Worm (Caenorhabditis elegans): ENCODE data around the gene K11H3.3.

The K11H3.3 gene

DNA sequence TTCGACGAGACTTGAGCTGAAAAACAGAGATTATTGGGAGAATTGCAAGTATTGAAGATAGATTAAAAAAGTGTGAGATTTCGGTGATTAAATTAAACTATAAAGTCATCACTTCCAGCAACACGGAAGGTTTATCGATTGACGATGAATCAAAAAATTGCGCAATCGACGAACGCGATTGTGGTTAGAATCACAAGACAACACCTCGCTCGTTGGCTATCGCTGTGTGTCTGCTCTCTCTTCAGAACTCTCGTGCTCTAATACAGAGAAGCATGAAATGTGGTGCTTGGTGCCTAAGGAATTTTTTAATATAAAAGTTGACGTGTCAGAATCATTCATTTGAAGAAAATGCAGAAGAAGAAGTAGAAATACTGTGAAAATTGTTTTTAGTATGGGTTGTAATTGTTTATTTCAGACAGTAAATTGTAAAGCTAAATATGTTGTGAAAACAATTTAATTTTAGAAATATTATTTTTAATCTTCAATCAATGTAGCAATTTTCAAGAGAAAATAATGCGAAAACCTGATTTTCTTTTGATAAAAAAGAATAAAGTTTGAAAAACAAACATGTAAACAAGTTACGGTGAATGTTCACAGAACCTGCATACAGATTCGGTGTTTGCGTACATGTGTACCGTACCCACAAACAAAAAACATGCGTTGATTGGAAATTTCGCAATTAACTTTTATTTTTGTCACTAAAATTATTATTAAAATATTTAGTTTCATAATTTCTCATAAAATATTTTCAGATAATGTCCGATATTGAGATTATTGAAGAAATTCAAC lies 24.3 kb upstream of the K11H3.3 start, which contains the start of the genes ZK632.10 and ZK632.11:
Gene ZK632.10 (minus strand): TSS at position 560 of the 789 bp plus-strand sequence.
Gene ZK632.11 (plus strand): TSS at position 753 of the 789 bp plus-strand sequence.
- TF ChIP-seq tra-4 (tag; optimal IDR thresholded peaks at IDR 0.05) (no peak), scrt-1 (GFP tag; IDR thresholded peaks at IDR 0.05) (no peak), ceh-36 (tag; optimal IDR thresholded peaks at IDR 0.05) (no peak), B0310.2 (tag; optimal IDR thresholded peaks at IDR 0.05) (no peak), ceh-13 (GFP tag; optimal IDR thresholded peaks at IDR 0.05) (no peak), hnd-1 (tag; optimal IDR thresholded peaks at IDR 0.05) (no peak), hmbx-1 (tag; optimal IDR thresholded peaks at IDR 0.05) (no peak), aly-1 (tag; optimal IDR thresholded peaks at IDR 0.05) (no peak), hmg-4 (GFP tag; optimal IDR thresholded peaks at IDR 0.05) (no peak), pes-1 (GFP tag; IDR thresholded peaks at IDR 0.05) (no peak), ets-7 (tag; optimal IDR thresholded peaks at IDR 0.05) (no peak), flt-1 (GFP tag; IDR thresholded peaks at IDR 0.05) (no peak), ama-1 (optimal IDR thresholded peaks at IDR 0.05) (no peak)

- TF ChIP-seq tbx-37 (GFP tag; conservative IDR thresholded peaks at IDR 0.05): no peak
- no peak for TF ChIP-seq ama-1 (optimal IDR thresholded peaks at IDR 0.05)
- no peak for TF ChIP-seq scrt-1 (GFP tag; IDR thresholded peaks at IDR 0.05)
- TF ChIP-seq aly-1 (tag; optimal IDR thresholded peaks at IDR 0.05): no peak
- no peak for TF ChIP-seq flt-1 (GFP tag; IDR thresholded peaks at IDR 0.05)
- TF ChIP-seq pes-1 (GFP tag; IDR thresholded peaks at IDR 0.05): no peak
- no peak for TF ChIP-seq hmbx-1 (tag; optimal IDR thresholded peaks at IDR 0.05)
- TF ChIP-seq ceh-13 (GFP tag; optimal IDR thresholded peaks at IDR 0.05): no peak
- TF ChIP-seq ceh-36 (tag; optimal IDR thresholded peaks at IDR 0.05): no peak
- TF ChIP-seq ets-7 (tag; optimal IDR thresholded peaks at IDR 0.05): no peak
- TF ChIP-seq F13C5.2 (tag; optimal IDR thresholded peaks at IDR 0.05): no peak
- TF ChIP-seq tra-4 (tag; optimal IDR thresholded peaks at IDR 0.05): no peak
- TF ChIP-seq sea-1 (GFP tag; conservative IDR thresholded peaks at IDR 0.05): no peak
- TF ChIP-seq B0310.2 (tag; optimal IDR thresholded peaks at IDR 0.05): no peak
- TF ChIP-seq hnd-1 (tag; optimal IDR thresholded peaks at IDR 0.05): no peak
Measured at ce11 chrIII:9830502-9830901, 21.2 kb upstream of the K11H3.3 start, which contains the start of gene ZK632.12. ZK632.12 (plus strand) TSS chrIII:9830802.

- no peak for TF ChIP-seq sea-1 (GFP tag; conservative IDR thresholded peaks at IDR 0.05)
- no peak for TF ChIP-seq ets-7 (tag; optimal IDR thresholded peaks at IDR 0.05)
- no peak for TF ChIP-seq aly-1 (tag; optimal IDR thresholded peaks at IDR 0.05)
- TF ChIP-seq hmbx-1 (tag; optimal IDR thresholded peaks at IDR 0.05): no peak
- TF ChIP-seq tbx-11 (GFP tag; IDR thresholded peaks at IDR 0.05): no peak
- TF ChIP-seq hnd-1 (tag; optimal IDR thresholded peaks at IDR 0.05): no peak
- no peak for TF ChIP-seq F13C5.2 (tag; optimal IDR thresholded peaks at IDR 0.05)
Measured at ce11 chrIII:9832569-9832968, 19.1 kb upstream of the K11H3.3 start.

DNA sequence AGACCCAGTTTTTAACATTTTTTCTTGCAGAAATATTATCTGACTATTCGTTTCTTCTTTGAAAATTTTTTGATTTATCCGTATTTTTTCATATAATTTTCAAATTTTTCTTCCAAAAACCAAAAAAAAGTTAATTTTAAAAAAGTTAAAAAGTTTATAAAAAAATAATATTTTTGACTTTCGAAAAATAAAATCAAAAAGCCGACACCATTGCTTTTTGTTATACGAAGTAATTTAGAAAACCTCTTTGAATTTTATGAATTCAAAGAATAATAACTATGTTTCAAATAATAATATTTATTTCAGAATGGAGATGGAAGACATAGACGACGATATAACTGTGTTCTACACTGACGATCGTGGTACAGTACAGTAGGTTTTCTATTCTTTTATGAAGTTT lies 16.8 kb upstream of the K11H3.3 start, which contains the start of gene K11H3.8:
Gene K11H3.8 (plus strand): TSS at position 301 of the 400 bp plus-strand sequence.
- TF ChIP-seq ets-7 (tag; optimal IDR thresholded peaks at IDR 0.05) (no peak), aly-1 (tag; optimal IDR thresholded peaks at IDR 0.05) (no peak), sea-1 (GFP tag; conservative IDR thresholded peaks at IDR 0.05) (no peak), flt-1 (GFP tag; IDR thresholded peaks at IDR 0.05) (no peak), ceh-13 (GFP tag; optimal IDR thresholded peaks at IDR 0.05) (no peak), ama-1 (optimal IDR thresholded peaks at IDR 0.05) (no peak), F13C5.2 (tag; optimal IDR thresholded peaks at IDR 0.05) (no peak), tbx-11 (GFP tag; IDR thresholded peaks at IDR 0.05) (no peak), hnd-1 (tag; optimal IDR thresholded peaks at IDR 0.05) (no peak), hmbx-1 (tag; optimal IDR thresholded peaks at IDR 0.05) (no peak), ceh-36 (tag; optimal IDR thresholded peaks at IDR 0.05) (no peak), pes-1 (GFP tag; IDR thresholded peaks at IDR 0.05) (no peak), tra-4 (tag; optimal IDR thresholded peaks at IDR 0.05) (no peak)

DNA sequence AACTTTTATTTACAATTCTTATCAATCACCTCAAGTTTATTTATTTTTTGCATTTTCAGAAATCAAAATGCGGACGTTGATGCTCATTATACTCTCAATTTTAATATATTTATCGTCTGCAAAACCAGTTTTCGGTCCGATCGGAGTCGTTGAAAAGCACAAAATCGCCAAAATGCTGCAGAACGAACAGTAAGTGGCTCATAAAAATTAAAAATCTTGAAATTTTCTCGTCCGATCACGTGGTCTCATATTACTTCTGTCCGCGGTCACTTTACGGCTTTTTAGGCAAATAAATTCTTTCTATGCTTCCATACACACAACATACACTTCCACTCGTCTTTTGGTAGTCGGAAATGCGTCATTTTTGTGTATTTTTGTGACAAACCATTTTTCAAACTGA lies 7.9 kb upstream of the K11H3.3 start, which contains the start of gene K11H3.5:
Gene K11H3.5 (plus strand): TSS at position 54 of the 400 bp plus-strand sequence.
- TF ChIP-seq B0310.2 (tag; optimal IDR thresholded peaks at IDR 0.05) (no peak), aly-1 (tag; optimal IDR thresholded peaks at IDR 0.05) (no peak), ama-1 (optimal IDR thresholded peaks at IDR 0.05) (no peak), tbx-37 (GFP tag; conservative IDR thresholded peaks at IDR 0.05) (no peak), hmg-4 (GFP tag; optimal IDR thresholded peaks at IDR 0.05) (no peak), scrt-1 (GFP tag; IDR thresholded peaks at IDR 0.05) (no peak), tbx-11 (GFP tag; IDR thresholded peaks at IDR 0.05) (no peak), ceh-36 (tag; optimal IDR thresholded peaks at IDR 0.05) (no peak), ets-7 (tag; optimal IDR thresholded peaks at IDR 0.05) (no peak), flt-1 (GFP tag; IDR thresholded peaks at IDR 0.05) (no peak), sea-1 (GFP tag; conservative IDR thresholded peaks at IDR 0.05) (no peak), hmbx-1 (tag; optimal IDR thresholded peaks at IDR 0.05) (no peak), tra-4 (tag; optimal IDR thresholded peaks at IDR 0.05) (no peak), hnd-1 (tag; optimal IDR thresholded peaks at IDR 0.05) (no peak), pes-1 (GFP tag; IDR thresholded peaks at IDR 0.05) (no peak), F13C5.2 (tag; optimal IDR thresholded peaks at IDR 0.05) (no peak)

ce11 chrIII:9846093-9846492 lies 5.6 kb upstream of the K11H3.3 start, which contains the start of gene K11H3.2:
K11H3.2 (plus strand) TSS chrIII:9846393.
- no peak for TF ChIP-seq ama-1 (optimal IDR thresholded peaks at IDR 0.05)
- no peak for TF ChIP-seq B0310.2 (tag; optimal IDR thresholded peaks at IDR 0.05)
- TF ChIP-seq sea-1 (GFP tag; conservative IDR thresholded peaks at IDR 0.05): no peak
- no peak for TF ChIP-seq ceh-36 (tag; optimal IDR thresholded peaks at IDR 0.05)
- TF ChIP-seq hnd-1 (tag; optimal IDR thresholded peaks at IDR 0.05): no peak
- TF ChIP-seq scrt-1 (GFP tag; IDR thresholded peaks at IDR 0.05): no peak
- TF ChIP-seq ceh-13 (GFP tag; optimal IDR thresholded peaks at IDR 0.05): no peak
- TF ChIP-seq hmbx-1 (tag; optimal IDR thresholded peaks at IDR 0.05): no peak
- TF ChIP-seq ets-7 (tag; optimal IDR thresholded peaks at IDR 0.05): no peak
- TF ChIP-seq tbx-11 (GFP tag; IDR thresholded peaks at IDR 0.05): no peak
- no peak for TF ChIP-seq pes-1 (GFP tag; IDR thresholded peaks at IDR 0.05)
- TF ChIP-seq F13C5.2 (tag; optimal IDR thresholded peaks at IDR 0.05): no peak
- no peak for TF ChIP-seq tra-4 (tag; optimal IDR thresholded peaks at IDR 0.05)
- TF ChIP-seq hmg-4 (GFP tag; optimal IDR thresholded peaks at IDR 0.05): no peak
- TF ChIP-seq flt-1 (GFP tag; IDR thresholded peaks at IDR 0.05): no peak
- TF ChIP-seq tbx-37 (GFP tag; conservative IDR thresholded peaks at IDR 0.05): no peak
- TF ChIP-seq aly-1 (tag; optimal IDR thresholded peaks at IDR 0.05): no peak
